Worm (Caenorhabditis elegans): ENCODE data around the gene Y6E2A.7.
"Not testable (repeated sequence)": the region's sequence is repeated elsewhere in the genome, so short reads cannot be mapped to it uniquely, and the experiment has no call there.

Gene Y6E2A.7

DNA sequence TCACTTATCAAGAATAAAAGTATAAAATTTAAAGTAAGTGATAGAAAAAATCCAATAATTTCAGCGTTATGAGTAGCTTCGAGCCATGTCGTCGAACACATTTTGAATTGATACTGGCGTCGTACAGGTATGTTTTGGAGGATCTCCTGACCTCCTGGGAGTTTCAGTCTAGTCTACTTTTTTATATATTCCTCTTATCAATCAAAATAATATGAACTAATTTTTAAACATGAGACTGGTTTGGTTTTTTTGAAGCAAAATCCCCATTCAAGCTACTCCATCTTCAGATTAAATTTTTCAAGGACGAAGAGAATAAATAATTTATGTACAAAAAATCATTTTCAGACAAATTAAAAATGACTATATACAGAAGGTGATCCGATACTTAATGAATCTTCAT lies 7.8 kb upstream of the Y6E2A.7 start, which contains the start of gene str-101:
str-101 (minus strand) TSS at position 101 of the 400 bp plus-strand sequence.
- no peak for TF ChIP-seq W03F9.2 (tag; optimal IDR thresholded peaks at IDR 0.05)
- no peak for TF ChIP-seq dao-5 (tag; optimal IDR thresholded peaks at IDR 0.05)

DNA sequence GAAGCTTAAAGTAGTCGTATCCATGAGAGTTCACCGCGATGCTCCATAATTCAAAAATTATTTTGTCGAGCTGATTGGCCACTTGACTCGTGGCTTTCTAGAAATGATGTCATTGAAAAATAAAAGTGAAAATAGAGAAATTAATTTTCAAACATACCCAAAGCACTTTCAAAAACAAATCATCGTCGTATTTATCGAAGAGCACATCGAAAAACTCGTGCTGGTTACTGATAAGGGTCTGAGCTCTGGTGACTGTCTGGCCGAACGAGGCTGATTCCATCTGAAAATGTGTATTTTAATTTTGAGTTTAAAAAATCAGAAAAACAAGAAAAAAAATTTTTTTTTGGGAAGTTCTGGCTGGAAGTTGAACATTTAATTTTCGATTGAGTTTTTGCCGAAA lies 7.3 kb upstream of the Y6E2A.7 start:
- TF ChIP-seq dao-5 (tag; optimal IDR thresholded peaks at IDR 0.05), result no peak
- no peak for TF ChIP-seq W03F9.2 (tag; optimal IDR thresholded peaks at IDR 0.05)
- no peak for TF ChIP-seq him-1 (tag; optimal IDR thresholded peaks at IDR 0.05)

DNA sequence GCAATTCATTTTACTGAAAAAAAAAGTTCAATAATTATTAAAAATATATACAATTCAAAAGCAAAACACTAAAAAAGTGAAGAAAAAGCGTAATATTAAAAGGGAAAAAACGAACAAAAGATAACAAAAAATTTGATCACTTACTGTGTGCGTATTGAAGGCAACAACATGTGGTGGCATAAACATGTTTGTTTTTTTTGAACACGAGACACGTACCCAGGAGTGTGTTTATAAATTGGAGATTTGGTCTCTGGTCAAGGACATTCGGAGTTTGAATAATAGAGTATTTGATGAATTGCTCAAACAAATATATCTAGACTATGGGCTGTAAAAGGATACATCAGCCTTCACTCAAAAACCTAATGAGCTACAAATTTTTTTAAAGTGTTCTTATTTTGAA lies 4.0 kb upstream of the Y6E2A.7 start:
- TF ChIP-seq dao-5 (tag; optimal IDR thresholded peaks at IDR 0.05) (no peak), W03F9.2 (tag; optimal IDR thresholded peaks at IDR 0.05) (no peak), him-1 (tag; optimal IDR thresholded peaks at IDR 0.05) (no peak)

DNA sequence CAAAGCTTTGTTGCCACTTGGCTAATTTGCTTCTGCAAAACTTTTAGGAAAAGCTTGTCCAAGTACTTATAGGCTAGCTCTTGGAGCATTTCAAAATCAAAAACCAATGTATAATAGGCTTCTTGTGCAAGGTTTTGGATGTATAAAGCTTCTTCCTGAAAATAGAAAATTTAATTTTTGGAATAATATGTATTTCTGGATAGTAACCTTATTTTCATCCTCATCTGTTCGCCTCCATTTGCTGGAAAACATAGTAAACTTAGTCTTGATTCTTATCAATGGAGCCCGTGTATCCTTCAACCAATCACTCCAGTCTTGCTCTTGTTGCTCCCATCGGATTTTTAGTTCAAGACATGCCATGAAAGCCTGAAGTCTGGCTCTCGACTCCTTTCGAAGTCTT lies 3.0 kb upstream of the Y6E2A.7 start, which contains the start of gene Y6E2A.4:
Y6E2A.4 (minus strand) TSS at position 101 of the 400 bp plus-strand sequence.
- TF ChIP-seq W03F9.2 (tag; optimal IDR thresholded peaks at IDR 0.05) (no peak), dao-5 (tag; optimal IDR thresholded peaks at IDR 0.05) (no peak), him-1 (tag; optimal IDR thresholded peaks at IDR 0.05) (no peak)

DNA sequence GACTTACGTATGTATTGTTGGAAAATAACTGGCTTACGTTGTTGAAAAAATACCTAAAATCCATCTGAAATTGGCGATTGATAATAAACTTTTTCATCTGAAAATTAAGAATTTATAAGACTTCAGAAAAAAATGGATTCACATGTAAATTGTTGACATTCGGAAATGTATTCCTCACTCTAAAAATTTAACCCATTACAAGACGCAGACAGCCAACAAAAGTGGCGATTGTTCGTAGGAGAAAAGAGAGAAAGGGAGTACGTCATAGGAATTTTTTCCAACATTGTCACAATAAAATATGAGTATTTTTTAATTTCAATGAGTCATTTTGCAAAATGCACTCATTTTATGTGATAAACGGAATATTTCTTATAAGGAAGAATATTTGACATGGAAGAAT lies 1.1 kb upstream of the Y6E2A.7 start, which contains the start of gene Y6E2A.5:
Y6E2A.5 (minus strand) TSS at position 101 of the 400 bp plus-strand sequence.
- TF ChIP-seq dao-5 (tag; optimal IDR thresholded peaks at IDR 0.05) (no peak), him-1 (tag; optimal IDR thresholded peaks at IDR 0.05) (no peak), W03F9.2 (tag; optimal IDR thresholded peaks at IDR 0.05) (no peak)

DNA sequence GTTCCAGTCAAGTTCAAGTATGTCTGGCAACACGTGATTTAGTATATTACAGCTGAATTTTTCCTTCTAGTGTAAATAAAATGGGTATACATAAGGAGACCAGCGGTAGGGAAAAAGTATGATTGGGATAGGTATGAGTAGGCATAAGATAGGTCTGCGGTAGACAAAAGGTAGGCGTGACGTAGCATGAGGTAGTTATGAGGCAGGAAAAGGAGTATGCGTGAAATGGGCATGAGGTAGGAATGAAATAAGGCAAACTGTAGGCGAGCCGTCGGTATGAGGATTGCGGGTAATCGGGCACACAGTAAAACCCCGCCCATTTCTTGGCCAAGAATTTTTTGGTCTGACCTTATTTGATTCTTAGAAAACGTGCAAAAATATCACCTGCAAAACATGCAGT lies 1.8 kb downstream of the Y6E2A.7 start:
- TF ChIP-seq W03F9.2 (tag; optimal IDR thresholded peaks at IDR 0.05) (no peak), him-1 (tag; optimal IDR thresholded peaks at IDR 0.05) (no peak), dao-5 (tag; optimal IDR thresholded peaks at IDR 0.05) (no peak)

DNA sequence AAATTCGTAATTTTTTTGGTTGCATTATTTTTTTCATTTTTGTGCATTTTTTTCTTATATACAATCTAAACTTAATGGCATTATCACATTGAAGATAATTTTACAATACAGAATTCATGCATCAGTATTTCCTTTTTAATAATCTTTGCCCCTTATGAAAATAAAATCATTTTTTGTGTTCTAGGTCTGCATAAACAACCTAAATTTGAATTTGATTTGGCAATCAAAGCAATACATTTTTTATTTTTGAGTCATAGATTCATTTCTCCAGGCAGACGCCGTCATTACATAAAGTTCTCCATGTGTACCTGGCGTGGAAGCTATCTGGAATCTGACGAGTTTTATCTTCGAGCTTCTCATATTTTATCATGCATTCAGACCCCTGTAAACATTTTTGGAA lies 2.2 kb downstream of the Y6E2A.7 start, which contains the start of gene srh-140:
srh-140 (plus strand) TSS at position 301 of the 400 bp plus-strand sequence.
- no peak for TF ChIP-seq him-1 (tag; optimal IDR thresholded peaks at IDR 0.05)
- no peak for TF ChIP-seq W03F9.2 (tag; optimal IDR thresholded peaks at IDR 0.05)
- no peak for TF ChIP-seq dao-5 (tag; optimal IDR thresholded peaks at IDR 0.05)

DNA sequence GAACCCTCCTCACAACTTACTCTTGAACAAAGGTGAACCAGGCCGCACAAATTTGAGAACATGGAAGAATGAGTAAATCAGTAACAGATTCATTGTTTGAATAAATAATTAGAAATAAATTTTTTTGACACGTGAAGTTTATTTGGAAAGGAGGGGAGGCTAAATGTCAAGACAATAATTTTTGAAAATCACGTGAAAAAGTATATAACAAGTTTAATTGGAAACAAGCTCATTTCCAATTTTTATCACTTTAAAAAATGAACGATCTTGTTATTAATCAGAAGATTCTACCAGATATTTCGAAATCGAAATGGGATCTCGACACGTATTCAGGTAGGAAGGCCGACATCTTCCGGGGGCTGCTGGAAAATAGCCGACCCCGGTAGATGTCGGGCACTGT lies 6.9 kb downstream of the Y6E2A.7 start, which contains the start of the genes irld-57 and sfxn-1.3:
irld-57 (minus strand) TSS at position 101 of the 400 bp plus-strand sequence.
sfxn-1.3 (plus strand) TSS at position 232 of the 400 bp plus-strand sequence.
- TF ChIP-seq him-1 (tag; optimal IDR thresholded peaks at IDR 0.05) (no peak), W03F9.2 (tag; optimal IDR thresholded peaks at IDR 0.05) (no peak), dao-5 (tag; optimal IDR thresholded peaks at IDR 0.05) (no peak)

DNA sequence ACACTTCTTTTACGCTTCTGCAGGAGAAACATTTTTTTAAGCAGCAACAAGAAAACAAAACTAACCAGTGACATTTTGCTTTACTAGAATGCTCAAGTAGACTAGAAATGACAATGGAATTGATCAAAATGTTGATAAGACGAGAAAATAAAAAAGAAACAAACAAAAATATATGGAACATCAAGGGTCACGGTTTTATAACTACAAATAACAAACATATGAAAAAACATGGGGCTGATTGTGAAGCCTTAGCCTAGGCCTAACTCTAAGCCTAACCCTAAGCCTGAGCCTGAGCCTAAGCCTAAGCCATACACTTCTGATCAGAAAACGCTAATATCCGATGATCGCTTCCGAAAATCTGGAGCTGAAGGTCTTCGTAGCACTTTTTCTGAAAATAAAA lies 10.8 kb downstream of the Y6E2A.7 start, which contains the start of gene Y6E2A.10:
Y6E2A.10 (minus strand) TSS at position 101 of the 400 bp plus-strand sequence.
- TF ChIP-seq W03F9.2 (tag; optimal IDR thresholded peaks at IDR 0.05) (no peak), him-1 (tag; optimal IDR thresholded peaks at IDR 0.05) (no peak), dao-5 (tag; optimal IDR thresholded peaks at IDR 0.05) (no peak)

DNA sequence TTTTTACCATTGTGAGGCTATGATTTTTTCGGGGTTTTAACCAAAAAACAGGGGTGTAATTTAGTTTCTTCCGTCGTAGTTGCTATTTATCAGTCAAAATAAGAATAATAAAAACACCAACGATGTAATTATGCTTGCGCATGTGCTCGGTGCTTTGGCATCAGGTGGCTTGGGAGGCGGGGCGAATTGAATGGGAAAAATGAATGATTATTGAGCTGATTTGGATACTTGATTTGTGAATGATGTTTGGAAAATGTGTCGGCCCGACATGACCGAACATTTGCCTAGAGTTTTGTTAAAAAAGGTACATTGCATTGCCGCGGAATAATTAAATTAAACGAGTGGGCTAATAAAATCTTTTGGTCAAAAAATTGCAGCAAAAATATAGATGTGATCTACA lies 12.5 kb downstream of the Y6E2A.7 start, which contains the start of gene str-38:
str-38 (minus strand) TSS at position 101 of the 400 bp plus-strand sequence.
- no peak for TF ChIP-seq dao-5 (tag; optimal IDR thresholded peaks at IDR 0.05)
- no peak for TF ChIP-seq W03F9.2 (tag; optimal IDR thresholded peaks at IDR 0.05)
- TF ChIP-seq him-1 (tag; optimal IDR thresholded peaks at IDR 0.05), result no peak

DNA sequence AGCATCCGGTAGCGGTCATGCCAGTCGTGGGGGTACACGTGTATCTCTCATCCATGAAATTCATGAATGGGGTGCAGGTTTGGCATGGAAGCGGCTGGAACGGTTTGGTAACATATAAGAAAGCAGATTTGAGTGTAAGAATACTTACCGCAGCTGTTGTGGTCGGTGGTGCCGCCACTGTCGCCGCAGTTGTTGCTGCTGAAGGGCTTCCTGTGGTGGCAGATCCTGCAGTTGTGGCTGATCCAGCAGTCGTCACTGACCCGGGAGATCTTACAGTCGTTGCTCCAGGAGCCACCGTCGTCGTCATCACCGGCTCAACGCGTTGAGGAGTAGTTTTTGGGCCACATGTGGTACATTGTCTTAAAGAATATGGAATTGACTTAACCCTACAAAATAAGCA lies 13.3 kb downstream of the Y6E2A.7 start:
- TF ChIP-seq dao-5 (tag; optimal IDR thresholded peaks at IDR 0.05) (no peak), W03F9.2 (tag; optimal IDR thresholded peaks at IDR 0.05) (no peak), him-1 (tag; optimal IDR thresholded peaks at IDR 0.05) (no peak)

DNA sequence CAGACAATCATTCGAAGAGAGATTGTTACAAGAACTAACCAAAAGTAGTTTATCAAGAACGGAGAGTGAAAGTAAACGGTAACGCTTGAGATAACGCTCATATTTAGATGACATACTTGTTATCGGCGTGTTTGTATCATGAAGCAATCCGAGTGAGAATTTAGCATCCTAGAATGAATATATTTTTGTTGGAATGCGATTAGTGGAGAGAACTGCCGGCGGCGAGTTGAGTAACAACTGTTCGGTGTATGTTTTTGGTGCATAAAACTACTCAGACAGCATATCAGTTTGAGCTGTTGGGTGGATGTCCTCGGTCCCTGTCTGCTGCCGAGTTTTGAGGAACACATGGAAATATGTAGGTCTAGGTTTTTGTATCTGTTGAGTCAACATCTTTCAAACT lies 13.9 kb downstream of the Y6E2A.7 start, which contains the start of gene T23D5.3:
T23D5.3 (minus strand) TSS at position 101 of the 400 bp plus-strand sequence.
- no peak for TF ChIP-seq W03F9.2 (tag; optimal IDR thresholded peaks at IDR 0.05)
- no peak for TF ChIP-seq dao-5 (tag; optimal IDR thresholded peaks at IDR 0.05)
- no peak for TF ChIP-seq him-1 (tag; optimal IDR thresholded peaks at IDR 0.05)

DNA sequence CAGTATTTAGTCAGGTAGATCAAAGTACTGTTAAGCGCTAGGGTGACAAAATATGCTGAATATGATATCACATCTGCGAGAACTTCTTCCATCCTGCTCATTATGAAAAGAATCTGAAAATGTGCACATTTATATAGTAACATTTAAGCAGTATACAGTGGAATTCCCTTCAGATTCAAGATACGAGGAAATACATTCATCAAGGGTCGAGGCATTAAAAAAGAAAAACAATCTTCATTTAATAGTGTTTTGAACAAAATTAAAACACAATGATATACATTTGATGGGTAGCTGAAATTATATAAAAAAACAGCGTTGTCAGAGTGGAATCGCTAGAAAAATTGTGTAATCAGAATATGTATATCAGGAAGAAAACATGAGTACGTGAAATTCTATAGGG lies 16.1 kb downstream of the Y6E2A.7 start, which contains the start of gene str-27:
str-27 (minus strand) TSS at position 101 of the 400 bp plus-strand sequence.
- TF ChIP-seq dao-5 (tag; optimal IDR thresholded peaks at IDR 0.05) (no peak), W03F9.2 (tag; optimal IDR thresholded peaks at IDR 0.05) (no peak)

DNA sequence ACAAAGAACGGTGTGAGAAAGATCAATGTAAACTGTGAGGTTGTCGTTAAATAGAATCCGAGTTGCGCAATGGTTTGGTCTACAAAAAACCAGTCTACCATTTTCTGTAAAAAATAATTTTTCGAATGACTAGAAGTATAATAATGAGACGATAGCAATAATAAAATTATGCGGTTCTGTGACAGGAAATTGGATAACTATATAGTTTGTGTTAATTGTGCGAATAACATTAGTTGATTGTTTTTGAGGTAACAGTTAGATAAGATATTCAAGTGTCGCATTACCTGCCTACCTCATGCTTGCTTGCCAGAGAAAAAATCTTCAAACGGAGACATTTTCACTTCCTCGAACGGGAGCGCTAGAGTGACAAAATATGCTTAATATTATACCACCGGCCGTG lies 22.2 kb downstream of the Y6E2A.7 start, which contains the start of gene str-18:
str-18 (minus strand) TSS at position 101 of the 400 bp plus-strand sequence.
- TF ChIP-seq dao-5 (tag; optimal IDR thresholded peaks at IDR 0.05), result no peak

DNA sequence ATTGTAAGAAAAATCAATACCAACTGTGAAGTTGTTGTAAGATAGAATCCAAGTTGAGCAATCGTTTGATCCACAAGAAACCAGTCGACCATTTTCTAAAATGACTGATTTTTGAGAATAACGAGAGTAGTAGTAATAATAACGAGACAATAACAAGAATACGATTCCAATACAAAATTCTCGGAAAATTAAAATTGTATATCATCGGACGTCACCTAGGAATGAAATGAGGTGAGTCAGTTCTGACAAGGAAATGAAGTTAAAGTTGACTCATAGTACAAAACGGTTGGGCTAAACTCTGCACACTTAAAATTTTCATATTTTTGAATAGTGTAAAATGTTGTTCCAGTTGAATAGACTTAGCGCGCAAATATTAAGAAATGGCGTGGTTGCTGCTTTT lies 24.7 kb downstream of the Y6E2A.7 start, which contains the start of gene str-19:
str-19 (minus strand) TSS at position 101 of the 400 bp plus-strand sequence.
- TF ChIP-seq dao-5, W03F9.2, him-1 (tag; optimal IDR thresholded peaks at IDR 0.05): not testable (repeated sequence)

Data from whole organism, L4/young adult.